Fruit fly (Drosophila melanogaster) whole organism, embryonic: ENCODE measurements around the gene CG13314.

Source experiments
- Bgb ChIP-seq: fragments of 200-800 bp; sonication (Bioruptor generic); IDR thresholded peaks from 2 replicates; pipeline ENCODE4 v1.3.6; 2022; ENCODE audit warnings: missing biosample characterization, missing genetic modification characterization; ENCODE audit not compliant: partially characterized antibody
- CG1024 ChIP-seq: fragments of 200-800 bp; sonication (Bioruptor generic); IDR thresholded peaks from 2 replicates; pipeline ENCODE4 v1.3.6; 2022; ENCODE audit warnings: missing biosample characterization, missing genetic modification characterization
- CG10959 ChIP-seq: fragments of 200-800 bp; sonication (Bioruptor generic); IDR thresholded peaks from 2 replicates; pipeline ENCODE4 v1.3.6; 2022; ENCODE audit warnings: missing biosample characterization, missing genetic modification characterization
- CG15479 ChIP-seq: fragments of 200-800 bp; sonication (Bioruptor generic); optimal IDR thresholded peaks from 3 replicates; lab custom pipeline; 2019; ENCODE audit warnings: missing biosample characterization, mild to moderate bottlenecking, missing genetic modification characterization, moderate library complexity
- CG15601 ChIP-seq: fragments of 200-800 bp; sonication (Bioruptor generic); optimal IDR thresholded peaks from 3 replicates; lab custom pipeline; 2019; ENCODE audit warnings: missing biosample characterization, mild to moderate bottlenecking, missing genetic modification characterization, moderate library complexity
- CG15696 ChIP-seq: fragments of 200-800 bp; sonication (Bioruptor generic); optimal IDR thresholded peaks from 2 replicates; lab custom pipeline; 2019; ENCODE audit warnings: missing biosample characterization, mild to moderate bottlenecking, missing genetic modification characterization, moderate library complexity
- CG17328 ChIP-seq: fragments of 200-800 bp; sonication (Bioruptor generic); IDR thresholded peaks from 2 replicates; pipeline ENCODE4 v1.3.6; 2022; ENCODE audit warnings: missing biosample characterization, missing genetic modification characterization
- CG17361 ChIP-seq: fragments of 200-800 bp; sonication (Bioruptor generic); IDR thresholded peaks from 3 replicates; pipeline ENCODE4 v1.3.6; 2022; ENCODE audit warnings: missing biosample characterization, missing genetic modification characterization
- CG1832 ChIP-seq: fragments of 200-800 bp; sonication (Bioruptor generic); optimal IDR thresholded peaks from 2 replicates; lab custom pipeline; 2017; ENCODE audit warnings: missing biosample characterization, mild to moderate bottlenecking, missing genetic modification characterization, inconsistent platforms
- CG18599 ChIP-seq: fragments of 200-800 bp; sonication (Bioruptor generic); optimal IDR thresholded peaks from 3 replicates; lab custom pipeline; 2017; ENCODE audit warnings: missing biosample characterization, missing genetic modification characterization, mild to moderate bottlenecking, moderate library complexity, missing genetic modification reagents
- CG2678 ChIP-seq: fragments of 200-800 bp; sonication (Bioruptor generic); optimal IDR thresholded peaks from 3 replicates; lab custom pipeline; 2019; ENCODE audit warnings: missing biosample characterization, mild to moderate bottlenecking, missing genetic modification characterization, moderate library complexity
- CG3407 ChIP-seq: fragments of 200-800 bp; sonication (Bioruptor generic); optimal IDR thresholded peaks from 2 replicates; lab custom pipeline; 2018; ENCODE audit warnings: missing biosample characterization, mild to moderate bottlenecking, missing genetic modification characterization
- CG34224 ChIP-seq: fragments of 200-800 bp; sonication (Bioruptor generic); IDR thresholded peaks from 3 replicates; pipeline ENCODE4 v1.3.6; 2022; ENCODE audit warnings: missing biosample characterization, missing genetic modification characterization; ENCODE audit not compliant: partially characterized antibody
- CG4707 ChIP-seq: fragments of 200-800 bp; sonication (Bioruptor generic); optimal IDR thresholded peaks from 2 replicates; lab custom pipeline; 2018; ENCODE audit warnings: missing biosample characterization, mild to moderate bottlenecking, missing genetic modification characterization, moderate library complexity
- CG7987 ChIP-seq: fragments of 200-800 bp; sonication (Bioruptor generic); optimal IDR thresholded peaks from 2 replicates; lab custom pipeline; 2018; ENCODE audit warnings: missing biosample characterization, mild to moderate bottlenecking, missing genetic modification characterization, moderate library complexity
- Dip3 ChIP-seq: fragments of 200-800 bp; sonication (Bioruptor generic); optimal IDR thresholded peaks from 3 replicates; lab custom pipeline; 2016; ENCODE audit warnings: missing biosample characterization, missing genetic modification characterization
- Dp ChIP-seq: fragments of 200-800 bp; sonication (Bioruptor generic); optimal IDR thresholded peaks from 2 replicates; lab custom pipeline; 2018; ENCODE audit warnings: missing biosample characterization, mild to moderate bottlenecking, missing genetic modification characterization, moderate library complexity
- E2f2 ChIP-seq: fragments of 200-800 bp; sonication (Bioruptor generic); IDR thresholded peaks from 2 replicates; pipeline ENCODE4 v1.3.6; 2022; ENCODE audit warnings: missing biosample characterization, missing genetic modification characterization
- H15 ChIP-seq: fragments of 200-800 bp; sonication (Bioruptor generic); IDR thresholded peaks from 3 replicates; pipeline ENCODE4 v1.3.6; 2022; ENCODE audit warnings: missing biosample characterization, missing genetic modification characterization
- HLH4C ChIP-seq: fragments of 200-800 bp; sonication (Bioruptor generic); IDR thresholded peaks from 3 replicates; pipeline ENCODE4 v1.3.6; 2022; ENCODE audit warnings: missing biosample characterization, missing genetic modification characterization; ENCODE audit not compliant: partially characterized antibody
- HLH54F ChIP-seq: fragments of 200-800 bp; sonication (Bioruptor generic); optimal IDR thresholded peaks from 3 replicates; lab custom pipeline; 2016; ENCODE audit warnings: missing biosample characterization, missing genetic modification characterization
- Hand ChIP-seq: fragments of 200-800 bp; sonication (Bioruptor generic); optimal IDR thresholded peaks from 2 replicates; lab custom pipeline; 2017; ENCODE audit warnings: mild to moderate bottlenecking, missing biosample characterization, missing genetic modification reagents, missing genetic modification characterization
- Hmr ChIP-seq: fragments of 200-800 bp; sonication (Bioruptor generic); optimal IDR thresholded peaks from 3 replicates; lab custom pipeline; 2017; ENCODE audit warnings: mild to moderate bottlenecking, missing biosample characterization, missing genetic modification reagents, missing genetic modification characterization
- Hr78 ChIP-seq, 2 experiments: fragments of 200-800 bp in 1 of 2; fragments of >200 bp in 1 of 2; sonication (Bioruptor generic) in 1 of 2; optimal IDR thresholded peaks; 2 replicates each; lab custom pipeline; 2017 to 2019; ENCODE audit warnings: missing biosample characterization in 2 of 2, missing genetic modification characterization in 2 of 2, mild to moderate bottlenecking in 1 of 2, moderate library complexity in 1 of 2
- MBD-R2 ChIP-seq: fragments of 200-800 bp; sonication (Bioruptor generic); IDR thresholded peaks from 2 replicates; pipeline ENCODE4 v1.3.6; 2022; ENCODE audit warnings: missing biosample characterization, missing genetic modification characterization
- YL-1 ChIP-seq: fragments of 200-800 bp; sonication (Bioruptor generic); optimal IDR thresholded peaks from 3 replicates; lab custom pipeline; 2017; ENCODE audit warnings: missing biosample characterization, mild to moderate bottlenecking, missing genetic modification characterization
- ara ChIP-seq: fragments of 200-800 bp; sonication (Bioruptor generic); IDR thresholded peaks from 2 replicates; pipeline ENCODE4 v1.3.6; 2022; ENCODE audit warnings: missing biosample characterization, missing genetic modification characterization
- cad ChIP-seq: fragments of >200 bp; optimal IDR thresholded peaks from 2 replicates; lab custom pipeline; 2017; ENCODE audit warnings: missing biosample characterization, missing genetic modification characterization
- cato ChIP-seq: fragments of 200-800 bp; sonication (Bioruptor generic); optimal IDR thresholded peaks from 2 replicates; lab custom pipeline; 2016; ENCODE audit warnings: missing biosample characterization, missing genetic modification characterization, borderline replicate concordance
- crp ChIP-seq, 2 experiments: fragments of 200-800 bp; sonication (Bioruptor generic); optimal IDR thresholded peaks; 2 replicates in 1 of 2; 3 replicates in 1 of 2; lab custom pipeline; 2017; ENCODE audit warnings: missing biosample characterization in 2 of 2, missing genetic modification characterization in 2 of 2, mild to moderate bottlenecking in 1 of 2, moderate library complexity in 1 of 2
- dysf ChIP-seq: fragments of 200-800 bp; sonication (Bioruptor generic); IDR thresholded peaks from 3 replicates; pipeline ENCODE4 v1.3.6; 2022; ENCODE audit warnings: missing biosample characterization, missing genetic modification characterization
- ewg ChIP-seq: fragments of 200-800 bp; sonication (Bioruptor generic); optimal IDR thresholded peaks from 3 replicates; lab custom pipeline; 2017; ENCODE audit warnings: mild to moderate bottlenecking, missing biosample characterization, missing genetic modification reagents, missing genetic modification characterization
- fd3F ChIP-seq: fragments of 200-800 bp; sonication (Bioruptor generic); optimal IDR thresholded peaks from 2 replicates; lab custom pipeline; 2018; ENCODE audit warnings: missing biosample characterization, mild to moderate bottlenecking, missing genetic modification characterization, moderate library complexity
- gcm ChIP-seq: fragments of 200-800 bp; sonication (Bioruptor generic); optimal IDR thresholded peaks from 2 replicates; lab custom pipeline; 2019; ENCODE audit warnings: missing biosample characterization, mild to moderate bottlenecking, missing genetic modification characterization, moderate library complexity
- gcm2 ChIP-seq: fragments of 200-800 bp; sonication (Bioruptor generic); optimal IDR thresholded peaks from 2 replicates; lab custom pipeline; 2016; ENCODE audit warnings: missing biosample characterization, missing genetic modification characterization
- knrl ChIP-seq: fragments of 200-800 bp; sonication (Bioruptor generic); IDR thresholded peaks from 3 replicates; pipeline ENCODE4 v1.3.6; 2022; ENCODE audit warnings: missing biosample characterization, missing genetic modification characterization; ENCODE audit not compliant: partially characterized antibody
- luna ChIP-seq: fragments of 200-800 bp; sonication (Bioruptor generic); optimal IDR thresholded peaks from 2 replicates; lab custom pipeline; 2016; ENCODE audit warnings: missing biosample characterization, missing genetic modification characterization
- pan ChIP-seq, 4 experiments: fragments of >200 bp in 3 of 4; fragments of 200-800 bp in 1 of 4; sonication (Bioruptor generic) in 1 of 4; optimal IDR thresholded peaks in 3 of 4; IDR thresholded peaks in 1 of 4; 2 replicates each; pipeline versions ENCODE4 v1.3.6 to Lab custom; 2017 to 2022; ENCODE audit warnings: missing biosample characterization in 2 of 4, missing genetic modification characterization in 2 of 4, mixed read lengths in 1 of 4
- pzg ChIP-seq: fragments of 200-800 bp; sonication (Bioruptor generic); optimal IDR thresholded peaks from 3 replicates; lab custom pipeline; 2018; ENCODE audit warnings: missing biosample characterization, mild to moderate bottlenecking, missing genetic modification characterization, moderate library complexity
- repo ChIP-seq: fragments of 200-800 bp; sonication (Bioruptor generic); optimal IDR thresholded peaks from 2 replicates; lab custom pipeline; 2016; ENCODE audit warnings: missing biosample characterization, missing genetic modification characterization
- sens ChIP-seq: fragments of 200-800 bp; sonication (Bioruptor generic); peaks from one replicate; lab custom pipeline; 2016; ENCODE audit warnings: missing biosample characterization, missing genetic modification characterization

CG13314 gene

dm6 chr3L:8982044-8982443 is 449 bp downstream of the CG13314 start:
- no peak for TF ChIP-seq CG15479 (GFP tag; lab: Kevin White, UChicago)

- TF ChIP-seq pan (optimal IDR thresholded peaks at IDR 0.05; lab: Kevin White, UChicago) (no peak), pan (GFP tag; optimal IDR thresholded peaks at IDR 0.05 in 1 of 2, IDR thresholded peaks at IDR 0.05 in 1 of 2) (no peak), cad (GFP tag; lab: Kevin White, UChicago) (no peak), cato (GFP tag; lab: Kevin White, UChicago) (no peak), YL-1 (GFP tag; lab: Kevin White, UChicago) (no peak), CG10959 (GFP tag; lab: Robert Waterston, UW) (peak; percentile 84), Hr78 (GFP tag; optimal IDR thresholded peaks at IDR 0.05; lab: Kevin White, UChicago) (no peak), knrl (no peak), gcm2 (GFP tag; lab: Kevin White, UChicago) (no peak), CG7987 (no peak), HLH4C (GFP tag; lab: Robert Waterston, UW) (no peak), Bgb (no peak), CG15601 (tag; lab: Kevin White, UChicago) (no peak), CG17361 (GFP tag; lab: Robert Waterston, UW) (no peak), Dp (GFP tag; lab: Kevin White, UChicago) (peak; percentile 47), CG18599 (GFP tag; lab: Kevin White, UChicago) (no peak), repo (GFP tag; lab: Kevin White, UChicago) (no peak), pzg (GFP tag; lab: Kevin White, UChicago) (peak; percentile 6), H15 (no peak), CG17328 (GFP tag; lab: Robert Waterston, UW) (no peak), gcm (GFP tag; lab: Kevin White, UChicago) (no peak), CG34224 (GFP tag; lab: Robert Waterston, UW) (no peak), sens (GFP tag; lab: Kevin White, UChicago) (no peak), CG3407 (GFP tag; lab: Kevin White, UChicago) (no peak), CG1832 (GFP tag; lab: Kevin White, UChicago) (peak; percentile 4), ewg (peak; percentile 8), MBD-R2 (GFP tag; lab: Robert Waterston, UW) (peak; percentile 37; the same call in 1 of the 2 replicates), Dip3 (no peak), Hand (GFP tag; lab: Kevin White, UChicago) (no peak), CG2678 (tag; lab: Kevin White, UChicago) (no peak), fd3F (GFP tag; lab: Kevin White, UChicago) (no peak), HLH54F (GFP tag; lab: Kevin White, UChicago) (no peak), CG15696 (no peak), luna (no peak), CG4707 (GFP tag; lab: Kevin White, UChicago) (no peak), Hmr (no peak), E2f2 (GFP tag; lab: Robert Waterston, UW) (peak; percentile 48), crp (GFP tag; optimal IDR thresholded peaks at IDR 0.05; lab: Kevin White, UChicago) (peak; percentile 26 to 82), CG1024 (no peak), ara (GFP tag; lab: Robert Waterston, UW) (no peak), dysf (GFP tag; lab: Robert Waterston, UW) (no peak)
Observed at dm6 chr3L:8985132-8985847, 3.7 kb downstream of the CG13314 start.
